Worm (Caenorhabditis elegans): ENCODE measurements around the gene K02F3.9.

DNA sequence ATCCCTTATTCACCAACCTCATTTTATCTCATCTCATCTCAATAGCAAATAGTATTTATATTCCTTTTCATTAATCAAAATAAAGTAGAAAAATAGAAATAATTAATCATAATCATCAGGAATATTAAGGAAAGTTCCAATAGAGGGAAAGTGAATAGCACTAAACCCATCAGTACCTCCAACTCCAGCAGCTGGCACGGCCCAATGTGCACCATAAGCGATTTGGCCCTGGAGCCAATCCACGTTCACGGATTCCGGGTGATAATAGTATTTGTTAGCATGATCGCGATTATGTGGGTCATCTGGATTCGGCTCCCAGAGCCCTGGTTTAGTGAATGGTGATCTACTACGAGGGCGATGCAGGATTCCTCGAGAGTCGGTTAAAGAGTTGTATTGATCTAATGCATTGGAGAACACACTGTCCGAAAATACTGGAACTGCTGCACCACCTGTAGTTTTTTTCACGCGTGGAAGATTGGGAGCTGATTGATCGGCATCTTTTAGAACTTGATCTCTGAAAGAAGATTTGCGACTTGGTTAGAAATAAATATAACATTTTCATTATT is 5.4 kb downstream of the K02F3.9 start:
- TF ChIP-seq blmp-1 (tag; optimal IDR thresholded peaks at IDR 0.05) (no peak), unc-39 (tag; optimal IDR thresholded peaks at IDR 0.05) (peak; percentile 50), mab-5 (tag; optimal IDR thresholded peaks at IDR 0.05) (no peak), drap-1 (GFP tag; optimal IDR thresholded peaks at IDR 0.05) (peak; percentile 76), sptf-1 (tag; optimal IDR thresholded peaks at IDR 0.05) (peak; percentile 88)

Data from whole organism, mixed stage, embryonic.